Worm (Caenorhabditis elegans): ENCODE data around the gene T28A11.19.

DNA sequence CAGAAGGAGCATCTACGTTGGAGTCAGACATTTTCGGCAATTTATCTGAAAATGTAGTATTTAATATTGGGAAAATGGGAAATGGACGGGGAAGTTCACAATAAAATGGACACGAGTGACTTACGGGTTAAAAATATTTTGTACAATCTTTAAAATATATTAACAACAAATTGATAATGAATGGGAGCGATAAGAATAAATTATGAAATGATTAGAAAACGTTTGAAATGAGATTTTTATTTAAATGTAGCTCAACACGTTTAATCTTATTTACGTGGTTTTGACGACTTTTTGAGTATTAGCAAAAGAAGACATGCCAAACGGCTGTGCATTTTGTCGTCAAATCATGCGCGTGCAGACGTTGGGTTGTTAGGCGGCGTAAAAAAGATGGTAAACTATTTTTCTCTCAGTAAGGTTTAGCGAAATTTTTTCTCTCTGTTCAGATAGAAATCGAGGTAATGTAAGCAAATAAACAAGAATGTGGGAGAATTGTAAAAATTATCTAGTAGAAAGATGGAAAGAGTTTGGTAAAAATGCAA, 8.9 kb upstream of the T28A11.19 start, which contains the start of gene fbxa-64:
- TF ChIP-seq ama-1 (optimal IDR thresholded peaks at IDR 0.05) (no peak), scrt-1 (GFP tag; IDR thresholded peaks at IDR 0.05) (no peak), ceh-36 (tag; optimal IDR thresholded peaks at IDR 0.05) (no peak), ceh-13 (GFP tag; optimal IDR thresholded peaks at IDR 0.05) (no peak), sea-1 (GFP tag; conservative IDR thresholded peaks at IDR 0.05) (no peak), tra-4 (tag; optimal IDR thresholded peaks at IDR 0.05) (no peak), tbx-37 (GFP tag; conservative IDR thresholded peaks at IDR 0.05) (no peak), ets-7 (tag; optimal IDR thresholded peaks at IDR 0.05) (no peak), B0310.2 (tag; optimal IDR thresholded peaks at IDR 0.05) (no peak), aly-1 (tag; optimal IDR thresholded peaks at IDR 0.05) (no peak), F13C5.2 (tag; optimal IDR thresholded peaks at IDR 0.05) (no peak), hmbx-1 (tag; optimal IDR thresholded peaks at IDR 0.05) (no peak), hmg-4 (GFP tag; optimal IDR thresholded peaks at IDR 0.05) (no peak), flt-1 (GFP tag; IDR thresholded peaks at IDR 0.05) (no peak)

Measured in whole organism, early embryonic.